Fruit fly (Drosophila melanogaster) whole organism, embryonic: Measurements from ENCODE around the gene Sf3b2.

Source experiments
- Atf3 ChIP-seq: fragments of 200-800 bp; sonication (Bioruptor generic); optimal IDR thresholded peaks from 3 replicates; lab custom pipeline; 2016; ENCODE audit warnings: missing biosample characterization, missing genetic modification characterization
- Blimp-1 ChIP-seq: fragments of 200-800 bp; sonication (Bioruptor generic); optimal IDR thresholded peaks from 3 replicates; lab custom pipeline; 2018; ENCODE audit warnings: missing biosample characterization, missing genetic modification characterization, mild to moderate bottlenecking, moderate library complexity, missing genetic modification reagents
- CG10274 ChIP-seq: fragments of 200-800 bp; sonication (Bioruptor generic); optimal IDR thresholded peaks from 3 replicates; lab custom pipeline; 2017; ENCODE audit warnings: missing biosample characterization, mild to moderate bottlenecking, missing genetic modification characterization
- CG12659 ChIP-seq: fragments of 200-800 bp; sonication (Bioruptor generic); optimal IDR thresholded peaks from 3 replicates; lab custom pipeline; 2017; ENCODE audit warnings: mild to moderate bottlenecking, missing biosample characterization, missing genetic modification reagents, missing genetic modification characterization
- CG13894 ChIP-seq: fragments of 200-800 bp; sonication (Bioruptor generic); optimal IDR thresholded peaks from 3 replicates; lab custom pipeline; 2018; ENCODE audit warnings: missing biosample characterization, mild to moderate bottlenecking, missing genetic modification characterization, moderate library complexity
- CG14050 ChIP-seq: fragments of 200-800 bp; sonication (Bioruptor generic); IDR thresholded peaks from 3 replicates; pipeline ENCODE4 v1.3.6; 2022; ENCODE audit warnings: missing biosample characterization, missing genetic modification characterization
- CG16815 ChIP-seq: fragments of 200-800 bp; sonication (Bioruptor generic); optimal IDR thresholded peaks from 3 replicates; lab custom pipeline; 2017; ENCODE audit warnings: missing biosample characterization, mild to moderate bottlenecking, missing genetic modification characterization
- CG17328 ChIP-seq: fragments of 200-800 bp; sonication (Bioruptor generic); IDR thresholded peaks from 2 replicates; pipeline ENCODE4 v1.3.6; 2022; ENCODE audit warnings: missing biosample characterization, missing genetic modification characterization
- CG17568 ChIP-seq: fragments of 200-800 bp; sonication (Bioruptor generic); optimal IDR thresholded peaks from 2 replicates; lab custom pipeline; 2018; ENCODE audit warnings: missing biosample characterization, mild to moderate bottlenecking, missing genetic modification characterization, moderate library complexity
- CG17612 ChIP-seq: fragments of 200-800 bp; sonication (Bioruptor generic); IDR thresholded peaks from 2 replicates; pipeline ENCODE4 v1.3.6; 2022; ENCODE audit warnings: missing biosample characterization, missing genetic modification characterization
- CG18599 ChIP-seq: fragments of 200-800 bp; sonication (Bioruptor generic); optimal IDR thresholded peaks from 3 replicates; lab custom pipeline; 2017; ENCODE audit warnings: missing biosample characterization, missing genetic modification characterization, mild to moderate bottlenecking, moderate library complexity, missing genetic modification reagents
- CG2116 ChIP-seq: fragments of 200-800 bp; sonication (Bioruptor generic); optimal IDR thresholded peaks from 3 replicates; lab custom pipeline; 2018; ENCODE audit warnings: missing biosample characterization, mild to moderate bottlenecking, missing genetic modification characterization
- CG2120 ChIP-seq: fragments of 200-800 bp; sonication (Bioruptor generic); optimal IDR thresholded peaks from 3 replicates; lab custom pipeline; 2016; ENCODE audit warnings: missing biosample characterization, missing genetic modification characterization
- CG2678 ChIP-seq: fragments of 200-800 bp; sonication (Bioruptor generic); optimal IDR thresholded peaks from 3 replicates; lab custom pipeline; 2019; ENCODE audit warnings: missing biosample characterization, mild to moderate bottlenecking, missing genetic modification characterization, moderate library complexity
- CG31388 ChIP-seq: fragments of 200-800 bp; sonication (Bioruptor generic); optimal IDR thresholded peaks from 2 replicates; lab custom pipeline; 2016; ENCODE audit warnings: missing biosample characterization, missing genetic modification characterization
- CG34422 ChIP-seq: fragments of 200-800 bp; sonication (Bioruptor generic); IDR thresholded peaks from 3 replicates; pipeline ENCODE4 v1.3.6; 2022; ENCODE audit warnings: missing biosample characterization, missing genetic modification characterization
- CG4328 ChIP-seq: fragments of 200-800 bp; sonication (Bioruptor generic); optimal IDR thresholded peaks from 3 replicates; lab custom pipeline; 2017; ENCODE audit warnings: missing biosample characterization, missing genetic modification reagents, missing genetic modification characterization
- CG4617 ChIP-seq: fragments of 200-800 bp; sonication (Bioruptor generic); optimal IDR thresholded peaks from 3 replicates; lab custom pipeline; 2016; ENCODE audit warnings: missing biosample characterization, missing genetic modification characterization, borderline replicate concordance
- CG5180 ChIP-seq: fragments of 200-800 bp; sonication (Bioruptor generic); optimal IDR thresholded peaks from 3 replicates; lab custom pipeline; 2017; ENCODE audit warnings: missing biosample characterization, missing genetic modification characterization, mild to moderate bottlenecking, moderate library complexity, missing genetic modification reagents
- CG5953 ChIP-seq: fragments of 200-800 bp; sonication (Bioruptor generic); IDR thresholded peaks from 2 replicates; pipeline ENCODE4 v1.3.6; 2022; ENCODE audit warnings: missing biosample characterization, missing genetic modification characterization
- CG6175 ChIP-seq: fragments of 200-800 bp; sonication (Bioruptor generic); IDR thresholded peaks from 3 replicates; pipeline ENCODE4 v1.3.6; 2022; ENCODE audit warnings: missing biosample characterization, missing genetic modification characterization
- CG6683 ChIP-seq: fragments of 200-800 bp; sonication (Bioruptor generic); optimal IDR thresholded peaks from 2 replicates; lab custom pipeline; 2017; ENCODE audit warnings: missing biosample characterization, mild to moderate bottlenecking, missing genetic modification characterization, missing genetic modification reagents
- CG6813 ChIP-seq: fragments of 200-800 bp; sonication (Bioruptor generic); optimal IDR thresholded peaks from 2 replicates; lab custom pipeline; 2017; ENCODE audit warnings: missing biosample characterization, missing genetic modification characterization, mild to moderate bottlenecking, moderate library complexity, missing genetic modification reagents
- CG7839 ChIP-seq: fragments of 200-800 bp; sonication (Bioruptor generic); optimal IDR thresholded peaks from 3 replicates; lab custom pipeline; 2018; ENCODE audit warnings: missing biosample characterization, mild to moderate bottlenecking, missing genetic modification characterization, moderate library complexity
- CG7928 ChIP-seq: fragments of 200-800 bp; sonication (Bioruptor generic); optimal IDR thresholded peaks from 2 replicates; lab custom pipeline; 2017; ENCODE audit warnings: missing biosample characterization, mild to moderate bottlenecking, missing genetic modification characterization
- CG8359 ChIP-seq: fragments of 200-800 bp; sonication (Bioruptor generic); optimal IDR thresholded peaks from 2 replicates; lab custom pipeline; 2017; ENCODE audit warnings: missing biosample characterization, mild to moderate bottlenecking, missing genetic modification characterization, borderline replicate concordance
- CG9876 ChIP-seq: fragments of 200-800 bp; sonication (Bioruptor generic); optimal IDR thresholded peaks from 2 replicates; lab custom pipeline; 2016; ENCODE audit warnings: missing biosample characterization, missing genetic modification characterization
- CTCF ChIP-seq: fragments of 200-800 bp; sonication (Bioruptor generic); optimal IDR thresholded peaks from 2 replicates; lab custom pipeline; 2017; ENCODE audit warnings: missing biosample characterization, mild to moderate bottlenecking, missing genetic modification characterization, moderate library complexity
- Dad ChIP-seq: fragments of 200-800 bp; sonication (Bioruptor generic); optimal IDR thresholded peaks from 3 replicates; lab custom pipeline; 2016; ENCODE audit warnings: missing biosample characterization, missing genetic modification characterization
- Dbx ChIP-seq: fragments of 200-800 bp; sonication (Bioruptor generic); IDR thresholded peaks from 3 replicates; pipeline ENCODE4 v1.3.6; 2022; ENCODE audit warnings: missing biosample characterization, missing genetic modification characterization
- E2f1 ChIP-seq: fragments of 200-800 bp; sonication (Bioruptor generic); IDR thresholded peaks from 2 replicates; pipeline ENCODE4 v1.3.6; 2022; ENCODE audit warnings: missing biosample characterization, missing genetic modification characterization
- GATAe ChIP-seq: fragments of 200-800 bp; sonication (Bioruptor generic); conservative IDR thresholded peaks from 2 replicates; pipeline ENCODE4 v1.3.6; 2022; ENCODE audit warnings: missing biosample characterization, missing genetic modification characterization
- Hr39 ChIP-seq: fragments of >200 bp; optimal IDR thresholded peaks from 2 replicates; lab custom pipeline; 2017
- Jarid2 ChIP-seq: fragments of 200-800 bp; sonication (Bioruptor generic); optimal IDR thresholded peaks from 3 replicates; lab custom pipeline; 2017; ENCODE audit warnings: mild to moderate bottlenecking, missing biosample characterization, missing genetic modification reagents, missing genetic modification characterization
- MBD-R2 ChIP-seq: fragments of 200-800 bp; sonication (Bioruptor generic); IDR thresholded peaks from 2 replicates; pipeline ENCODE4 v1.3.6; 2022; ENCODE audit warnings: missing biosample characterization, missing genetic modification characterization
- Ptx1 ChIP-seq: fragments of 200-800 bp; sonication (Bioruptor generic); IDR thresholded peaks from 2 replicates; pipeline ENCODE4 v1.3.6; 2022; ENCODE audit warnings: missing biosample characterization, missing genetic modification characterization
- Xrp1 ChIP-seq: fragments of 200-800 bp; sonication (Bioruptor generic); IDR thresholded peaks from 2 replicates; pipeline ENCODE4 v1.3.6; 2022; ENCODE audit warnings: missing biosample characterization, missing genetic modification characterization
- aop ChIP-seq: fragments of 200-800 bp; sonication (Bioruptor generic); IDR thresholded peaks from 2 replicates; pipeline ENCODE4 v1.3.6; 2022; ENCODE audit warnings: missing biosample characterization, missing genetic modification characterization
- cwo ChIP-seq: fragments of 200-800 bp; sonication (Bioruptor generic); optimal IDR thresholded peaks from 3 replicates; lab custom pipeline; 2017; ENCODE audit warnings: missing biosample characterization, missing genetic modification characterization, mild to moderate bottlenecking, moderate library complexity, missing genetic modification reagents
- dm ChIP-seq: fragments of 200-800 bp; sonication (Bioruptor generic); optimal IDR thresholded peaks from 3 replicates; lab custom pipeline; 2016; ENCODE audit warnings: missing biosample characterization, missing genetic modification characterization
- dmrt99B ChIP-seq: fragments of 200-800 bp; sonication (Bioruptor generic); optimal IDR thresholded peaks from 2 replicates; lab custom pipeline; 2018; ENCODE audit warnings: missing biosample characterization, mild to moderate bottlenecking, missing genetic modification characterization, moderate library complexity
- dpn ChIP-seq, 2 experiments: fragments of 200-800 bp; sonication (Bioruptor generic); optimal IDR thresholded peaks; 3 replicates each; lab custom pipeline; 2016; ENCODE audit warnings: missing biosample characterization in 2 of 2, missing genetic modification characterization in 2 of 2
- eyg ChIP-seq: fragments of 200-800 bp; sonication (Bioruptor generic); optimal IDR thresholded peaks from 3 replicates; lab custom pipeline; 2016; ENCODE audit warnings: missing biosample characterization, missing genetic modification characterization
- odd ChIP-seq: fragments of 200-800 bp; sonication (Bioruptor generic); optimal IDR thresholded peaks from 2 replicates; lab custom pipeline; 2017; ENCODE audit warnings: missing biosample characterization, mild to moderate bottlenecking, missing genetic modification characterization
- org-1 ChIP-seq: fragments of 200-800 bp; sonication (Bioruptor generic); optimal IDR thresholded peaks from 2 replicates; lab custom pipeline; 2017; ENCODE audit warnings: missing biosample characterization, missing genetic modification characterization
- pzg ChIP-seq: fragments of 200-800 bp; sonication (Bioruptor generic); optimal IDR thresholded peaks from 3 replicates; lab custom pipeline; 2018; ENCODE audit warnings: missing biosample characterization, mild to moderate bottlenecking, missing genetic modification characterization, moderate library complexity
- row ChIP-seq: fragments of 200-800 bp; sonication (Bioruptor generic); IDR thresholded peaks from 3 replicates; pipeline ENCODE4 v1.3.6; 2022; ENCODE audit warnings: missing biosample characterization, missing genetic modification characterization
- slbo ChIP-seq: fragments of 200-800 bp; sonication (Bioruptor generic); IDR thresholded peaks from 2 replicates; pipeline ENCODE4 v1.3.6; 2022; ENCODE audit warnings: missing biosample characterization, missing genetic modification characterization
- tap ChIP-seq: fragments of 200-800 bp; optimal IDR thresholded peaks from 3 replicates; lab custom pipeline; 2019; ENCODE audit warnings: missing biosample characterization, mild to moderate bottlenecking, missing genetic modification characterization, moderate library complexity
- ttk ChIP-seq: fragments of 200-800 bp; sonication (Bioruptor generic); IDR thresholded peaks from 2 replicates; pipeline ENCODE4 v2.1.2; 2022; ENCODE audit warnings: missing biosample characterization, missing genetic modification characterization

The Sf3b2 gene

DNA sequence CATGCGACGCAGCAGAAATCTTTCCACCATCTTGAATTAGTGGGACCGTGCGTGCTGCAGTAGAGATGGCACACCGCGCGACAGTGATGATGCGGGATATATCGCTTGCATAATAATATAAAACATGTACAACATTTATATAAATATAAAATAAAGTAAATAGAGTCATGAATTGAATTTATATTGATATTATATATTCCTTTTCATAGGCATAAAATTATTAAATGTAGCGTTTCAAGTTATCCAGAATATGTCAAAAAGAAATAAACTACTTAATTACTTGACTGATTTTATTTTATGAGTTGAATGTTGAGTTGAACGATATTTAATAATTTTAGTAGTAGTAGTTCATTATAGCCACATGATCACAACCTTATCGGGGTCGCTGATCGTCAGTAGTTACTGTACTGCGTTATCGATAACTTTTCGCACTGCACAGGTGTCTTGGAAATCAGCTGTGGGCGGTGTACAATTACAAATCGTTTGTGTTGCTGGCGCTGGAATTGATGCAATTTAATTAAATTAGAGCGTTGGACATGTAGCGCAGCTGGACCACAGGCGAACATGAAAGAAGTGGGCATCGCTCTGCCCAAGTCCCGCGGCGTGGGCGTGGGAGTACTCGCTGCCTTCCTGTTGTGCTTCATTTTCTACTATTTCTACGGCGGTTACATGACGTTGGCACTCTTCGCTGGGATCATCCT lies 41.1 kb downstream of the Sf3b2 start, which contains the start of the genes Chd1 and Bem46 (continued):
- TF ChIP-seq MBD-R2 (peak; percentile 90), CG16815 (GFP tag; lab: Kevin White, UChicago) (peak; percentile 90), CG2116 (GFP tag; lab: Kevin White, UChicago) (peak; percentile 94), row (peak; percentile 95), CG34422 (GFP tag; lab: Robert Waterston, UW) (peak; percentile 82; the same call in 2 of the 3 replicates), eyg (GFP tag; lab: Kevin White, UChicago) (peak; percentile 58), CG2120 (peak; percentile 90), CG10274 (GFP tag; lab: Kevin White, UChicago) (peak; percentile 48), org-1 (GFP tag; lab: Kevin White, UChicago) (peak; percentile 64), Atf3 (GFP tag; lab: Kevin White, UChicago) (peak; percentile 61), odd (GFP tag; lab: Kevin White, UChicago) (no peak), CG5953 (GFP tag; lab: Robert Waterston, UW) (peak; percentile 7; the same call in 1 of the 2 replicates), dpn (GFP tag; optimal IDR thresholded peaks at IDR 0.05; lab: Kevin White, UChicago) (peak; percentile 75 to 89), Ptx1 (peak; percentile 91), CG7928 (peak; percentile 38), Dad (peak; percentile 48), CG17612 (GFP tag; lab: Robert Waterston, UW) (peak; percentile 77), CG2678 (tag; lab: Kevin White, UChicago) (peak; percentile 91), CG4617 (GFP tag; lab: Kevin White, UChicago) (peak; percentile 70), CG8359 (GFP tag; lab: Kevin White, UChicago) (peak; percentile 40), CG4328 (GFP tag; lab: Kevin White, UChicago) (peak; percentile 81), CTCF (GFP tag; lab: Kevin White, UChicago) (no peak), Blimp-1 (GFP tag; lab: Kevin White, UChicago) (no peak), CG31388 (GFP tag; lab: Kevin White, UChicago) (peak; percentile 11), Jarid2 (GFP tag; lab: Kevin White, UChicago) (no peak), dm (GFP tag; lab: Kevin White, UChicago) (peak; percentile 58), CG5180 (GFP tag; lab: Kevin White, UChicago) (no peak), slbo (peak; percentile 93), Xrp1 (peak; percentile 81), E2f1 (GFP tag; lab: Robert Waterston, UW) (peak; percentile 77), aop (GFP tag; lab: Robert Waterston, UW) (peak; percentile 53; the same call in 1 of the 2 replicates), CG12659 (peak; percentile 94), CG7839 (tag; lab: Kevin White, UChicago) (peak; percentile 88), CG13894 (tag; lab: Kevin White, UChicago) (peak; percentile 76), pzg (GFP tag; lab: Kevin White, UChicago) (peak; percentile 39), CG6175 (GFP tag; lab: Robert Waterston, UW) (peak; percentile 73; the same call in 1 of the 3 replicates), CG17328 (GFP tag; lab: Robert Waterston, UW) (peak; percentile 74), CG6683 (GFP tag; lab: Kevin White, UChicago) (peak; percentile 50), tap (no peak), ttk (GFP tag; lab: Robert Waterston, UW) (peak; percentile 82), CG9876 (GFP tag; lab: Kevin White, UChicago) (peak; percentile 16), CG17568 (GFP tag; lab: Kevin White, UChicago) (no peak), CG14050 (GFP tag; lab: Robert Waterston, UW) (peak; percentile 69), dmrt99B (tag; lab: Kevin White, UChicago) (no peak), GATAe (GFP tag; lab: Robert Waterston, UW) (no peak; the same call in 1 of the 2 replicates), CG18599 (GFP tag; lab: Kevin White, UChicago) (peak; percentile 88), cwo (GFP tag; lab: Kevin White, UChicago) (peak; percentile 79), Dbx (GFP tag; lab: Robert Waterston, UW) (peak; percentile 89), CG6813 (GFP tag; lab: Kevin White, UChicago) (peak; percentile 60), Hr39 (lab: Kevin White, UChicago) (no peak)
